Worm (Caenorhabditis elegans) whole organism, young adult: Measurements from ENCODE around the gene rbm-26.

Source experiments
- B0035.1 ChIP-seq: sonication (generic microtip); optimal IDR thresholded peaks from 2 replicates; lab custom pipeline; 2016; ENCODE audit warnings: missing genetic modification characterization, mild to moderate bottlenecking, missing compliant biosample characterization, missing genotype, missing genetic modification reagents
- F55B11.4 ChIP-seq: sonication (generic microtip); optimal IDR thresholded peaks from 2 replicates; lab custom pipeline; 2016; ENCODE audit warnings: missing compliant biosample characterization, missing genetic modification characterization, borderline replicate concordance; ENCODE audit not compliant: insufficient read depth
- F57C9.4 ChIP-seq: sonication (generic microtip); optimal IDR thresholded peaks from 2 replicates; lab custom pipeline; 2017; ENCODE audit warnings: mild to moderate bottlenecking, missing genetic modification characterization, missing compliant biosample characterization
- T07F8.4 ChIP-seq: sonication (generic microtip); optimal IDR thresholded peaks from 2 replicates; lab custom pipeline; 2016; ENCODE audit warnings: mild to moderate bottlenecking, missing genetic modification characterization, moderate library complexity, missing compliant biosample characterization
- ama-1 ChIP-seq, 3 experiments: fragments of 150-350 bp in 1 of 3; sonication (generic microtip) in 2 of 3; optimal IDR thresholded peaks; 2 replicates each; lab custom pipeline; 2014 to 2018; ENCODE audit warnings: missing biosample characterization in 2 of 3, missing genetic modification characterization in 2 of 3, missing genetic modification reagents in 2 of 3
- aptf-3 ChIP-seq: fragments of 200-800 bp; sonication (Bioruptor generic); IDR thresholded peaks from 2 replicates; pipeline ENCODE4 v1.3.6; 2022; ENCODE audit warnings: missing genetic modification characterization, missing compliant biosample characterization
- dpl-1 ChIP-seq: fragments of 150-350 bp; optimal IDR thresholded peaks from 2 replicates; lab custom pipeline; 2014; ENCODE audit warnings: missing biosample characterization, missing genetic modification reagents, missing genetic modification characterization
- efl-1 ChIP-seq: fragments of 150-350 bp; optimal IDR thresholded peaks from 2 replicates; lab custom pipeline; 2014; ENCODE audit warnings: missing biosample characterization, missing genetic modification reagents, missing genetic modification characterization
- hlh-26 ChIP-seq: fragments of 200-800 bp; sonication (Bioruptor generic); conservative IDR thresholded peaks from 2 replicates; pipeline ENCODE4 v1.3.6; 2022; ENCODE audit warnings: missing genetic modification reagents, missing genetic modification characterization, missing compliant biosample characterization
- nhr-90 ChIP-seq: sonication (generic microtip); optimal IDR thresholded peaks from 2 replicates; lab custom pipeline; 2016; ENCODE audit warnings: missing genotype, mild to moderate bottlenecking, missing genetic modification characterization, missing compliant biosample characterization
- snpc-3.4 ChIP-seq: sonication (generic microtip); optimal IDR thresholded peaks from 2 replicates; lab custom pipeline; 2017; ENCODE audit warnings: missing genetic modification characterization, mild to moderate bottlenecking, missing compliant biosample characterization, antibody characterized with exemption, moderate library complexity, missing genotype, missing genetic modification reagents
- snpc-4 ChIP-seq, 5 experiments: fragments of 150-350 bp in 1 of 5; sonication (generic microtip) in 4 of 5; optimal IDR thresholded peaks; 2 replicates each; lab custom pipeline; 2014 to 2018; ENCODE audit warnings: missing genetic modification characterization in 5 of 5, missing biosample characterization in 3 of 5, antibody characterized with exemption in 2 of 5, mild to moderate bottlenecking in 2 of 5, missing compliant biosample characterization in 2 of 5, missing genotype in 2 of 5, moderate library complexity in 2 of 5, missing genetic modification reagents in 1 of 5

- TF ChIP-seq dpl-1 (GFP tag; lab: Kevin White, UChicago) (no peak), F55B11.4 (no peak), T07F8.4 (no peak), hlh-26 (no peak), snpc-4 (GFP tag; optimal IDR thresholded peaks at IDR 0.05; lab: Kevin White, UChicago) (no peak), snpc-4 (tag; optimal IDR thresholded peaks at IDR 0.05; lab: Kevin White, UChicago) (no peak), snpc-3.4 (tag; lab: Kevin White, UChicago) (no peak), nhr-90 (no peak), ama-1 (optimal IDR thresholded peaks at IDR 0.05; lab: Kevin White, UChicago) (no peak), ama-1 (GFP tag; optimal IDR thresholded peaks at IDR 0.05; lab: Kevin White, UChicago) (no peak), efl-1 (GFP tag; lab: Kevin White, UChicago) (no peak), F57C9.4 (tag; lab: Kevin White, UChicago) (no peak), B0035.1 (tag; lab: Kevin White, UChicago) (no peak), aptf-3 (GFP tag; lab: Robert Waterston, UW) (no peak)
Measured at ce11 chrIII:5711242-5711641, at the start of gene rbm-26.
